Worm (Caenorhabditis elegans) whole organism, L2 larva: ENCODE measurements around the gene Y47D3B.3.

Experiments used
- ZK546.5 ChIP-seq: sonication (generic microtip); optimal IDR thresholded peaks from 2 replicates; lab custom pipeline; 2017; ENCODE audit warnings: missing biosample characterization, missing genetic modification characterization
- alr-1 ChIP-seq: fragments of 150-350 bp; optimal IDR thresholded peaks from 2 replicates; lab custom pipeline; 2014; ENCODE audit warnings: missing biosample characterization, missing genetic modification characterization
- ama-1 ChIP-seq: fragments of 150-350 bp; optimal IDR thresholded peaks from 2 replicates; lab custom pipeline; 2018; ENCODE audit warnings: inconsistent platforms
- blmp-1 ChIP-seq: sonication (generic microtip); optimal IDR thresholded peaks from 2 replicates; lab custom pipeline; 2017; ENCODE audit warnings: missing genetic modification characterization, mild to moderate bottlenecking, missing compliant biosample characterization, antibody characterized with exemption, moderate library complexity; ENCODE audit not compliant: insufficient read depth
- elt-3 ChIP-seq: sonication (generic microtip); optimal IDR thresholded peaks from 2 replicates; lab custom pipeline; 2017; ENCODE audit warnings: missing biosample characterization, missing genetic modification characterization
- lin-13 ChIP-seq: fragments of 150-350 bp; optimal IDR thresholded peaks from 2 replicates; lab custom pipeline; 2014; ENCODE audit warnings: missing biosample characterization, missing genetic modification reagents, missing genetic modification characterization
- lsy-2 ChIP-seq, 2 experiments: fragments of 150-350 bp in 1 of 2; sonication (generic microtip) in 1 of 2; optimal IDR thresholded peaks; 2 replicates each; lab custom pipeline; 2014 to 2017; ENCODE audit warnings: missing biosample characterization in 2 of 2, missing genetic modification characterization in 2 of 2

- TF ChIP-seq alr-1 (tag; lab: Kevin White, UChicago): no peak
- no peak for TF ChIP-seq ama-1 (lab: Kevin White, UChicago)
- TF ChIP-seq ZK546.5: no peak
- no peak for TF ChIP-seq lsy-2 (tag; optimal IDR thresholded peaks at IDR 0.05; lab: Kevin White, UChicago)
- no peak for TF ChIP-seq lin-13 (GFP tag; lab: Kevin White, UChicago)
- TF ChIP-seq elt-3 (tag; lab: Kevin White, UChicago): no peak
- no peak for TF ChIP-seq blmp-1 (tag; lab: Kevin White, UChicago)
Measured at ce11 chrIII:11355758-11356323, 41.8 kb upstream of the Y47D3B.3 start.
